Fruit fly (Drosophila melanogaster) whole organism, pupa: Measurements from ENCODE around the gene CG17141.

Source experiments
- CG17806 ChIP-seq: fragments of 200-800 bp; sonication (Bioruptor generic); optimal IDR thresholded peaks from 2 replicates; lab custom pipeline; 2018; ENCODE audit warnings: missing biosample characterization, mild to moderate bottlenecking, missing genetic modification characterization, moderate library complexity
- CG32121 ChIP-seq: fragments of 200-800 bp; sonication (Bioruptor generic); IDR thresholded peaks from 2 replicates; pipeline ENCODE4 v1.3.6; 2022; ENCODE audit warnings: missing biosample characterization, missing genetic modification characterization
- CG4496 ChIP-seq: fragments of 200-800 bp; sonication (Bioruptor generic); IDR thresholded peaks from 3 replicates; pipeline ENCODE4 v1.3.6; 2022; ENCODE audit warnings: missing biosample characterization, missing genetic modification characterization

DNA sequence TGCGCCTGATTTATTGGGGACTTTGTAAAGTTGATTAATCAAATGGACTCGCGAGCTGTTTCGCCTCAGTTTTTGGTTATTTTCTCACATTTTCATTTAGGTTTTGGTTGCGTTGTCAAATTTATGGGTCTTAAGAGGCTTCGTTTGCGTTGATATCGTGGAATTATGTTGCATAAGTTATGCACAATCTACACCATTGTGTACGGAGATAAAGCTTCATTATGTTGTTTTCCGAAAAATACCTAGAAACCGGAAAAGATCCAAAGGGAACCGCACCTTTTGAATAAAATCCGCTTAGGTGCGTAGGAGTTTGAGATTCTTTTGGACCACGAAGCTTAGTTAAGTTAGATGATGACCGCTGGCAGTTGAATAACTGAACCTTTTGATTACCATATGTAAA, 9.7 kb upstream of the CG17141 start:
- TF ChIP-seq CG32121 (GFP tag; lab: Robert Waterston, UW) (no peak), CG17806 (tag; lab: Kevin White, UChicago) (no peak), CG4496 (no peak)
